Fruit fly (Drosophila melanogaster) whole organism, prepupa: Measurements from ENCODE around the gene Rcd2.
A peak's percentile ranks its signal among the peaks of the same experiment; 100 is the strongest.

ENCODE experiments used
- CG10631 ChIP-seq: fragments of 200-800 bp; sonication (Bioruptor generic); optimal IDR thresholded peaks from 2 replicates; lab custom pipeline; 2016; ENCODE audit warnings: missing biosample characterization, missing genetic modification characterization
- CG10669 ChIP-seq: fragments of 200-800 bp; sonication (Bioruptor generic); optimal IDR thresholded peaks from 3 replicates; lab custom pipeline; 2018; ENCODE audit warnings: missing biosample characterization, mild to moderate bottlenecking, missing genetic modification characterization, moderate library complexity
- CG11294 ChIP-seq: fragments of 200-800 bp; sonication (Bioruptor generic); IDR thresholded peaks from 2 replicates; pipeline ENCODE4 v1.3.6; 2022; ENCODE audit warnings: missing biosample characterization, missing genetic modification characterization
- CG11902 ChIP-seq: fragments of 200-800 bp; sonication (Bioruptor generic); optimal IDR thresholded peaks from 3 replicates; lab custom pipeline; 2016; ENCODE audit warnings: missing biosample characterization, missing genetic modification characterization
- CG15336 ChIP-seq: fragments of 200-800 bp; sonication (Bioruptor generic); IDR thresholded peaks from 2 replicates; pipeline ENCODE4 v1.3.6; 2022; ENCODE audit warnings: missing biosample characterization, missing genetic modification characterization
- CG1621 ChIP-seq: fragments of 200-800 bp; sonication (Bioruptor generic); optimal IDR thresholded peaks from 3 replicates; lab custom pipeline; 2018; ENCODE audit warnings: missing biosample characterization, mild to moderate bottlenecking, missing genetic modification characterization
- CG16779 ChIP-seq: fragments of 200-800 bp; sonication (Bioruptor generic); optimal IDR thresholded peaks from 3 replicates; lab custom pipeline; 2017; ENCODE audit warnings: missing biosample characterization, mild to moderate bottlenecking, missing genetic modification characterization
- CG31627 ChIP-seq: fragments of 200-800 bp; sonication (Bioruptor generic); optimal IDR thresholded peaks from 3 replicates; lab custom pipeline; 2016; ENCODE audit warnings: missing biosample characterization, missing genetic modification characterization
- CG34406 ChIP-seq: fragments of 200-800 bp; sonication (Bioruptor generic); optimal IDR thresholded peaks from 3 replicates; lab custom pipeline; 2016; ENCODE audit warnings: missing biosample characterization, missing genetic modification characterization
- CG3919 ChIP-seq: fragments of 200-800 bp; sonication (Bioruptor generic); optimal IDR thresholded peaks from 3 replicates; lab custom pipeline; 2016; ENCODE audit warnings: missing biosample characterization, missing genetic modification characterization
- CG4318 ChIP-seq: fragments of 200-800 bp; sonication (Bioruptor generic); optimal IDR thresholded peaks from 3 replicates; lab custom pipeline; 2017; ENCODE audit warnings: missing biosample characterization, mild to moderate bottlenecking, missing genetic modification characterization
- CG6163 ChIP-seq: fragments of 200-800 bp; sonication (Bioruptor generic); IDR thresholded peaks from 3 replicates; pipeline ENCODE4 v1.3.6; 2022; ENCODE audit warnings: missing biosample characterization, missing genetic modification characterization
- CG6276 ChIP-seq: fragments of 200-800 bp; sonication (Bioruptor generic); optimal IDR thresholded peaks from 2 replicates; lab custom pipeline; 2017; ENCODE audit warnings: missing biosample characterization, mild to moderate bottlenecking, missing genetic modification characterization
- CG6808 ChIP-seq: fragments of 200-800 bp; sonication (Bioruptor generic); optimal IDR thresholded peaks from 3 replicates; lab custom pipeline; 2017; ENCODE audit warnings: missing biosample characterization, missing genetic modification characterization, mild to moderate bottlenecking, moderate library complexity, missing genetic modification reagents
- CG8119 ChIP-seq: fragments of 200-800 bp; sonication (Bioruptor generic); IDR thresholded peaks from 3 replicates; pipeline ENCODE4 v1.3.6; 2022; ENCODE audit warnings: missing biosample characterization, missing genetic modification characterization
- CG8319 ChIP-seq: fragments of 200-800 bp; sonication (Bioruptor generic); optimal IDR thresholded peaks from 3 replicates; lab custom pipeline; 2016; ENCODE audit warnings: missing biosample characterization, missing genetic modification characterization
- CG8632 ChIP-seq: fragments of 200-800 bp; sonication (Bioruptor generic); optimal IDR thresholded peaks from 3 replicates; lab custom pipeline; 2016; ENCODE audit warnings: missing biosample characterization, missing genetic modification characterization
- CG9139 ChIP-seq: fragments of 200-800 bp; sonication (Bioruptor generic); optimal IDR thresholded peaks from 3 replicates; lab custom pipeline; 2017; ENCODE audit warnings: missing biosample characterization, mild to moderate bottlenecking, missing genetic modification characterization
- Eip78C ChIP-seq: fragments of 200-800 bp; sonication (Bioruptor generic); peaks from one replicate; lab custom pipeline; 2016; ENCODE audit warnings: missing biosample characterization, missing genetic modification characterization
- Eip93F ChIP-seq: fragments of 200-800 bp; sonication (Bioruptor generic); optimal IDR thresholded peaks from 2 replicates; lab custom pipeline; 2016; ENCODE audit warnings: missing biosample characterization, mild to moderate bottlenecking, missing genetic modification characterization
- Ets21C ChIP-seq: fragments of 200-800 bp; sonication (Bioruptor generic); optimal IDR thresholded peaks from 3 replicates; lab custom pipeline; 2016; ENCODE audit warnings: missing biosample characterization, missing genetic modification characterization
- Ets96B ChIP-seq: fragments of 200-800 bp; optimal IDR thresholded peaks from 2 replicates; lab custom pipeline; 2019; ENCODE audit warnings: missing biosample characterization, mild to moderate bottlenecking, missing genetic modification characterization, moderate library complexity
- Gug ChIP-seq: fragments of 200-800 bp; sonication (Bioruptor generic); IDR thresholded peaks from 2 replicates; pipeline ENCODE4 v1.3.6; 2022; ENCODE audit warnings: missing biosample characterization, missing genetic modification characterization
- Hr38 ChIP-seq: sonication (Bioruptor generic); optimal IDR thresholded peaks from 2 replicates; lab custom pipeline; 2016; ENCODE audit warnings: missing biosample characterization, missing genetic modification characterization
- Met ChIP-seq: fragments of 200-800 bp; sonication (Bioruptor generic); optimal IDR thresholded peaks from 3 replicates; lab custom pipeline; 2016; ENCODE audit warnings: missing biosample characterization, missing genetic modification characterization
- OdsH ChIP-seq: fragments of 200-800 bp; sonication (Bioruptor generic); optimal IDR thresholded peaks from 3 replicates; lab custom pipeline; 2016; ENCODE audit warnings: missing biosample characterization, missing genetic modification characterization
- Smox ChIP-seq: fragments of 200-800 bp; sonication (Bioruptor generic); optimal IDR thresholded peaks from 3 replicates; lab custom pipeline; 2016; ENCODE audit warnings: missing biosample characterization, missing genetic modification characterization
- Sox102F ChIP-seq: fragments of 200-800 bp; sonication (Bioruptor generic); optimal IDR thresholded peaks from 2 replicates; lab custom pipeline; 2016; ENCODE audit warnings: missing biosample characterization, mild to moderate bottlenecking, missing genetic modification characterization
- Sox14 ChIP-seq: fragments of 200-800 bp; sonication (Bioruptor generic); optimal IDR thresholded peaks from 3 replicates; lab custom pipeline; 2016; ENCODE audit warnings: missing biosample characterization, missing genetic modification characterization
- Sox15 ChIP-seq: fragments of 200-800 bp; sonication (Bioruptor generic); optimal IDR thresholded peaks from 3 replicates; lab custom pipeline; 2016; ENCODE audit warnings: missing biosample characterization, missing genetic modification characterization
- achi ChIP-seq: fragments of 200-800 bp; sonication (Bioruptor generic); optimal IDR thresholded peaks from 3 replicates; lab custom pipeline; 2016; ENCODE audit warnings: missing biosample characterization, missing genetic modification characterization
- acj6 ChIP-seq: fragments of 200-800 bp; sonication (Bioruptor generic); optimal IDR thresholded peaks from 3 replicates; lab custom pipeline; 2016; ENCODE audit warnings: missing biosample characterization, missing genetic modification characterization
- dac ChIP-seq: fragments of 200-800 bp; sonication (Bioruptor generic); optimal IDR thresholded peaks from 2 replicates; lab custom pipeline; 2017; ENCODE audit warnings: missing biosample characterization, mild to moderate bottlenecking, missing genetic modification characterization
- eg ChIP-seq: fragments of 200-800 bp; sonication (Bioruptor generic); IDR thresholded peaks from 3 replicates; pipeline ENCODE4 v1.3.6; 2022; ENCODE audit warnings: missing biosample characterization, missing genetic modification characterization
- esn ChIP-seq: fragments of 200-800 bp; sonication (Bioruptor generic); optimal IDR thresholded peaks from 2 replicates; lab custom pipeline; 2016; ENCODE audit warnings: missing biosample characterization, mild to moderate bottlenecking, missing genetic modification characterization, moderate library complexity
- fd59A ChIP-seq: fragments of 200-800 bp; sonication (Bioruptor generic); optimal IDR thresholded peaks from 2 replicates; lab custom pipeline; 2017; ENCODE audit warnings: missing biosample characterization, mild to moderate bottlenecking, missing genetic modification characterization, missing genetic modification reagents
- fd85E ChIP-seq: fragments of 200-800 bp; sonication (Bioruptor generic); optimal IDR thresholded peaks from 3 replicates; lab custom pipeline; 2016; ENCODE audit warnings: missing biosample characterization, missing genetic modification characterization
- fkh ChIP-seq: fragments of 200-800 bp; sonication (Bioruptor generic); optimal IDR thresholded peaks from 3 replicates; lab custom pipeline; 2017; ENCODE audit warnings: missing biosample characterization, mild to moderate bottlenecking, missing genetic modification characterization, moderate library complexity
- net ChIP-seq: fragments of 200-800 bp; sonication (Bioruptor generic); optimal IDR thresholded peaks from 3 replicates; lab custom pipeline; 2016; ENCODE audit warnings: missing biosample characterization, missing genetic modification characterization
- pdm3 ChIP-seq: fragments of 200-800 bp; sonication (Bioruptor generic); optimal IDR thresholded peaks from 3 replicates; lab custom pipeline; 2016; ENCODE audit warnings: missing biosample characterization, missing genetic modification characterization
- spab ChIP-seq: fragments of 200-800 bp; sonication (Bioruptor generic); optimal IDR thresholded peaks from 2 replicates; lab custom pipeline; 2017; ENCODE audit warnings: missing biosample characterization, mild to moderate bottlenecking, missing genetic modification characterization, missing genetic modification reagents
- svp ChIP-seq: fragments of 200-800 bp; sonication (Bioruptor generic); peaks from one replicate; lab custom pipeline; 2016; ENCODE audit warnings: missing biosample characterization, missing genetic modification characterization

The Rcd2 gene

DNA sequence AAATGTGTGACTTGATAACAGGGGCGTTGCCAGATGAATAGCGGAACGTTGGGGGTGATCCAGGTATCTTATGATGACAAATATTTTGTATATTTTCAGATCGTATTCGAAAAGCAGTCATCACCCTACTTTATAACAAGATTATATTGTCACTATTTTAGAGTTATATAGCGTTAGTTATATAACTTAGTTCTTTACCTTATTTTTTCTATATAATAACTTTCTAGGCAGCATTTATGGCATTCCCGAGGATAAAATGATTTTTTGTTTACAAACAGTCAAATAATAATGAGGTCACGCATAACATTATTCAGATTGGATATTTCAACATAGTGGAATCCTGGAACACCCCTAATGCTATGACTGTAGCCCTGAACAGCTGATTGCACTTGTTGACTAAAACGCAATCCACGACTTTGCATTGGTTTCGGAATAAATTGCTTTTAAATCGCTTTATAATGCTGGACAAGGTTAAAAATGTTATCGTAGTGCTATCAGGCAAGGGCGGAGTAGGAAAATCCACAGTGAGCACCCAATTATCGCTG, 13.9 kb downstream of the Rcd2 start, which contains the start of gene Nubp2 (continued):
- TF ChIP-seq CG15336 (GFP tag; lab: Robert Waterston, UW) (peak; percentile 91), CG34406 (GFP tag; lab: Kevin White, UChicago) (peak; percentile 94), Sox15 (GFP tag; lab: Kevin White, UChicago) (peak; percentile 96), esn (peak; percentile 97), CG8319 (GFP tag; lab: Kevin White, UChicago) (peak; percentile 92), Ets21C (GFP tag; lab: Kevin White, UChicago) (peak; percentile 93), pdm3 (peak; percentile 96), CG1621 (tag; lab: Kevin White, UChicago) (peak; percentile 85), CG6163 (GFP tag; lab: Robert Waterston, UW) (peak; percentile 93), spab (GFP tag; lab: Kevin White, UChicago) (peak; percentile 83), achi (peak; percentile 94), CG31627 (peak; percentile 96), CG10669 (GFP tag; lab: Kevin White, UChicago) (peak; percentile 92), Ets96B (tag; lab: Kevin White, UChicago) (peak; percentile 92), acj6 (GFP tag; lab: Kevin White, UChicago) (peak; percentile 97), CG6808 (peak; percentile 90), eg (GFP tag; lab: Robert Waterston, UW) (peak; percentile 95), CG10631 (GFP tag; lab: Kevin White, UChicago) (peak; percentile 98), CG8632 (peak; percentile 93), Sox102F (peak; percentile 93), Eip78C (GFP tag; lab: Kevin White, UChicago) (peak; percentile 97), CG9139 (peak; percentile 72), fkh (peak; percentile 95), CG4318 (GFP tag; lab: Kevin White, UChicago) (peak; percentile 95), CG11294 (GFP tag; lab: Robert Waterston, UW) (peak; percentile 90), net (GFP tag; lab: Kevin White, UChicago) (peak; percentile 91), CG8119 (peak; percentile 93), CG11902 (peak; percentile 93), CG6276 (GFP tag; lab: Kevin White, UChicago) (peak; percentile 88), fd59A (peak; percentile 92), Hr38 (GFP tag; lab: Kevin White, UChicago) (peak; percentile 47), CG16779 (tag; lab: Kevin White, UChicago) (peak; percentile 64), dac (GFP tag; lab: Kevin White, UChicago) (peak; percentile 88), svp (peak; percentile 97), Met (GFP tag; lab: Kevin White, UChicago) (peak; percentile 95), CG3919 (GFP tag; lab: Kevin White, UChicago) (peak; percentile 93), Eip93F (peak; percentile 93)

DNA sequence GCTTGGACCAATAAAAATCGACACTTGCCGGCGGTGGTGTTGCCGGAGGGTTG, 14.2 kb downstream of the Rcd2 start, which contains the start of gene Pss:
Gene Pss (minus strand): TSS at position 32 of the 53 bp plus-strand sequence.
- TF ChIP-seq fd85E (GFP tag; lab: Kevin White, UChicago), result no peak
- no peak for TF ChIP-seq OdsH (GFP tag; lab: Kevin White, UChicago)
- no peak for TF ChIP-seq fkh
- no peak for TF ChIP-seq dac (GFP tag; lab: Kevin White, UChicago)
- no peak for TF ChIP-seq Hr38 (GFP tag; lab: Kevin White, UChicago)
- no peak for TF ChIP-seq Sox14 (GFP tag; lab: Kevin White, UChicago)
- TF ChIP-seq CG10669 (GFP tag; lab: Kevin White, UChicago), result no peak
- TF ChIP-seq Smox (GFP tag; lab: Kevin White, UChicago), result no peak
- no peak for TF ChIP-seq CG9139
- TF ChIP-seq eg (GFP tag; lab: Robert Waterston, UW), result no peak

DNA sequence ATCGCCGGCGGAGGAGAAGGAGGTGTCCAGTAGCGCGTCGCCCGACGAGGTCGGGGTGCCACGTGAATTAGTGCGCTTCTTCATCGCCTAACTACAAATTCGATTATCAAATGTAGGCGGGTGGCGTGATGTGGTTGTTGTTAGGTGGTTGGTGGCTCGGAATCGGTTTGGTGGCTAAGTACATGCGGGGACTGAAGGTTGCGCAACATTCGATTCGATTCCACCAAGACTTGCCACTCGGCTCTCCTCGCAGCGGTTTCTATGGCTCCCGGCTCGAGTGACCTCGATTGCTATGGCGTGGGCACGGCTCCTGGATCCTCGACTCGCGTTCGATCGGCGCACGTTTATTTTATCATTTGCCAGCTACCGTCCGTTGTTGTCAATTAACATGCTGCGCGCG, 14.5 kb downstream of the Rcd2 start:
- TF ChIP-seq Gug (no peak), Hr38 (GFP tag; lab: Kevin White, UChicago) (no peak), pdm3 (no peak), eg (GFP tag; lab: Robert Waterston, UW) (no peak), CG8632 (no peak), CG6808 (no peak)
